Fruit fly (Drosophila melanogaster): ENCODE data around the gene PIP4K.

DNA sequence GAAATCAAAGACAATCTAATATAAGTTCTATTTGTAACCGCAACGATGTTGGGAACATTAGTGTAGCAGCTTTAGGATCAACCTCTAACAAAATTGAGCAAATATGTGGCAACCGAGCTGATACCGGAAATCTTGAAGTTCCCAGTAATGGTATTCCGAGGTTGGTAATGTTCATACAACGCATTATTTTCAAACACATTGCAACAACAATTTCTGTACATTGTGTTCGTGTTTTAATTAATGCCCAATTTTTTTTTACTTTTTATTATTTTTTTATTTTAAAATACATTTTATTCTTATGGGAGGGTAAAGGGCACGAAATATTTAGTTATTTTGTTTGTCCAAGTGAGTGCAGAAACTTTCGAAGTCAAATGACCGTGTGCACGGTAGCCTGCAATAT lies 36.7 kb upstream of the PIP4K start:
- TF ChIP-seq Dif (GFP tag; optimal IDR thresholded peaks at IDR 0.05; ENCODE audit: partially characterized antibody) (no peak), dl (GFP tag; optimal IDR thresholded peaks at IDR 0.05; ENCODE audit: insufficient read depth in 1 of 2, partially characterized antibody in 2 of 2) (no peak), Myc (optimal IDR thresholded peaks at IDR 0.05) (no peak), fru (GFP tag; optimal IDR thresholded peaks at IDR 0.05) (no peak), sage (GFP tag; optimal IDR thresholded peaks at IDR 0.05) (no peak), GATAd (GFP tag; optimal IDR thresholded peaks at IDR 0.05) (no peak), foxo (GFP tag; optimal IDR thresholded peaks at IDR 0.05) (no peak)
